Fruit fly (Drosophila melanogaster): ENCODE data around the gene Upf2.

The Upf2 gene

dm6 chrX:8100026-8100825, 25.0 kb upstream of the Upf2 start:
- peak; percentile 14 for TF ChIP-seq noc (tag; optimal IDR thresholded peaks at IDR 0.05)

- TF ChIP-seq noc (tag; optimal IDR thresholded peaks at IDR 0.05), result no peak
Measured at dm6 chrX:8093722-8094177, 18.5 kb upstream of the Upf2 start, which contains the start of gene UbcE2H. UbcE2H (minus strand) TSS chrX:8094064.

dm6 chrX:8092893-8093721, 17.8 kb upstream of the Upf2 start:
- peak; percentile 6 for TF ChIP-seq noc (tag; optimal IDR thresholded peaks at IDR 0.05)

- TF ChIP-seq noc (tag; optimal IDR thresholded peaks at IDR 0.05), result peak; percentile 88
Measured at dm6 chrX:8092075-8092682, 16.9 kb upstream of the Upf2 start.

dm6 chrX:8091017-8091620, 15.9 kb upstream of the Upf2 start:
- peak; percentile 90 for TF ChIP-seq noc (tag; optimal IDR thresholded peaks at IDR 0.05)

dm6 chrX:8087113-8087512, 11.8 kb upstream of the Upf2 start, which contains the start of gene CG2256:
CG2256 (minus strand) TSS chrX:8087213.
- no peak for TF ChIP-seq noc (tag; optimal IDR thresholded peaks at IDR 0.05)

dm6 chrX:8081427-8082185, 6.3 kb upstream of the Upf2 start, which contains the start of gene Ldsdh1:
Ldsdh1 (minus strand) TSS chrX:8081605.
- TF ChIP-seq noc (tag; optimal IDR thresholded peaks at IDR 0.05), result no peak

dm6 chrX:8080174-8080573, 4.9 kb upstream of the Upf2 start:
- TF ChIP-seq noc (tag; optimal IDR thresholded peaks at IDR 0.05), result peak; percentile 36

dm6 chrX:8063223-8063674, 12.0 kb downstream of the Upf2 start:
- TF ChIP-seq noc (tag; optimal IDR thresholded peaks at IDR 0.05), result no peak

dm6 chrX:8062180-8062480, 13.1 kb downstream of the Upf2 start:
- TF ChIP-seq noc (tag; optimal IDR thresholded peaks at IDR 0.05), result no peak

- TF ChIP-seq noc (tag; optimal IDR thresholded peaks at IDR 0.05), result peak; percentile 40
Measured at dm6 chrX:8061392-8062179, 13.7 kb downstream of the Upf2 start, which contains the start of gene mys. mys (plus strand) TSS chrX:8061645.

dm6 chrX:8060921-8061270, 14.4 kb downstream of the Upf2 start:
- TF ChIP-seq noc (tag; optimal IDR thresholded peaks at IDR 0.05), result peak; percentile 28

- no peak for TF ChIP-seq noc (tag; optimal IDR thresholded peaks at IDR 0.05)
Measured at dm6 chrX:8060148-8060920, 14.9 kb downstream of the Upf2 start.

dm6 chrX:8059629-8060028, 15.6 kb downstream of the Upf2 start:
- no peak for TF ChIP-seq noc (tag; optimal IDR thresholded peaks at IDR 0.05)

All from whole organism, larva.